Fruit fly (Drosophila melanogaster) S2 (cell line): ENCODE data around the gene CG32299.

Source experiments
- CG8478 ChIP-seq: fragments of >200 bp; optimal IDR thresholded peaks from 2 replicates; lab custom pipeline; 2018
- CTCF ChIP-seq, 2 experiments: fragments of >200 bp; optimal IDR thresholded peaks; 2 replicates each; lab custom pipeline; 2018

- no peak for TF ChIP-seq CG8478 (lab: Kevin White, UChicago)
- peak in 1 of 2 experiments; percentile 7 for TF ChIP-seq CTCF (optimal IDR thresholded peaks at IDR 0.05; lab: Kevin White, UChicago)
Observed at dm6 chr3L:2438609-2439422, 48.0 kb upstream of the CG32299 start.
